Worm (Caenorhabditis elegans) whole organism, late embryonic: ENCODE measurements around the gene F10E7.9.

Experiments used
- ceh-45 ChIP-seq: fragments of 200-800 bp; sonication (Bioruptor generic); IDR thresholded peaks from 2 replicates; pipeline ENCODE4 v1.3.6; 2022; ENCODE audit warnings: missing genetic modification reagents, missing genetic modification characterization, missing compliant biosample characterization
- ceh-48 ChIP-seq: sonication (generic microtip); optimal IDR thresholded peaks from 2 replicates; lab custom pipeline; 2016; ENCODE audit warnings: missing genetic modification characterization, inconsistent platforms, missing compliant biosample characterization
- ceh-9 ChIP-seq: sonication (generic microtip); optimal IDR thresholded peaks from 2 replicates; lab custom pipeline; 2016; ENCODE audit warnings: mild to moderate bottlenecking, missing genetic modification characterization, inconsistent platforms, missing compliant biosample characterization
- dve-1 ChIP-seq: sonication (generic microtip); optimal IDR thresholded peaks from 2 replicates; lab custom pipeline; 2017; ENCODE audit warnings: antibody characterized with exemption, mild to moderate bottlenecking, missing genetic modification characterization, missing compliant biosample characterization
- odd-2 ChIP-seq: sonication (generic microtip); optimal IDR thresholded peaks from 2 replicates; lab custom pipeline; 2017; ENCODE audit warnings: antibody characterized with exemption, mild to moderate bottlenecking, missing genetic modification characterization, missing compliant biosample characterization
- pat-9 ChIP-seq: fragments of 200-800 bp; sonication (Bioruptor generic); optimal IDR thresholded peaks from 2 replicates; lab custom pipeline; 2018; ENCODE audit warnings: mild to moderate bottlenecking, missing genetic modification characterization, moderate library complexity, missing compliant biosample characterization
- pqm-1 ChIP-seq: sonication (generic microtip); optimal IDR thresholded peaks from 2 replicates; lab custom pipeline; 2016; ENCODE audit warnings: missing genetic modification characterization, missing compliant biosample characterization

ce11 chrII:7146240-7146639, 36.4 kb upstream of the F10E7.9 start:
- TF ChIP-seq pqm-1 (no peak), pat-9 (no peak), dve-1 (tag; lab: Kevin White, UChicago) (no peak), ceh-9 (tag; lab: Kevin White, UChicago) (no peak), ceh-48 (tag; lab: Kevin White, UChicago) (no peak), odd-2 (no peak), ceh-45 (GFP tag; lab: Robert Waterston, UW) (no peak)
